Fruit fly (Drosophila melanogaster): ENCODE data around the gene CG4577.

CG4577 gene

dm6 chr2L:1169867-1170415, 35.4 kb downstream of the CG4577 start, which contains the start of the genes CG31922 and Plap (continued):
- TF ChIP-seq CG4318 (GFP tag; optimal IDR thresholded peaks at IDR 0.05) (no peak), achi (GFP tag; optimal IDR thresholded peaks at IDR 0.05) (no peak), CG8319 (GFP tag; optimal IDR thresholded peaks at IDR 0.05) (no peak), Ets96B (tag; optimal IDR thresholded peaks at IDR 0.05) (peak; percentile 58), Smox (GFP tag; optimal IDR thresholded peaks at IDR 0.05) (no peak), spab (GFP tag; optimal IDR thresholded peaks at IDR 0.05) (no peak), Eip93F (GFP tag; optimal IDR thresholded peaks at IDR 0.05) (no peak), cyc (GFP tag; optimal IDR thresholded peaks at IDR 0.05) (peak; percentile 66), CG3032 (tag; optimal IDR thresholded peaks at IDR 0.05) (peak; percentile 67), eg (GFP tag; IDR thresholded peaks at IDR 0.05) (no peak), dac (GFP tag; optimal IDR thresholded peaks at IDR 0.05) (no peak), CG11902 (GFP tag; optimal IDR thresholded peaks at IDR 0.05) (peak; percentile 40), CG32006 (GFP tag; optimal IDR thresholded peaks at IDR 0.05) (no peak)

dm6 chr2L:1172704-1173107, 38.2 kb downstream of the CG4577 start, which contains the start of the genes Charon and CG4887:
Gene Charon (minus strand): TSS chr2L:1172805.
Gene CG4887 (plus strand): TSS chr2L:1173009.
- TF ChIP-seq CG4318 (GFP tag; optimal IDR thresholded peaks at IDR 0.05) (no peak), CG11294 (GFP tag; IDR thresholded peaks at IDR 0.05) (peak; percentile 66; the same call in 1 of the 2 replicates), fkh (GFP tag; optimal IDR thresholded peaks at IDR 0.05) (no peak), dsx (GFP tag; optimal IDR thresholded peaks at IDR 0.05; ENCODE audit: poor library complexity, severe bottlenecking) (no peak), Sox102F (GFP tag; optimal IDR thresholded peaks at IDR 0.05) (no peak), salr (GFP tag; optimal IDR thresholded peaks at IDR 0.05) (peak in 1 of 2 experiments; percentile 29), CG8119 (GFP tag; IDR thresholded peaks at IDR 0.05) (peak; percentile 37; the same call in 2 of the 3 replicates), CG3919 (GFP tag; optimal IDR thresholded peaks at IDR 0.05) (no peak), OdsH (GFP tag; optimal IDR thresholded peaks at IDR 0.05) (no peak), fd85E (GFP tag; optimal IDR thresholded peaks at IDR 0.05) (no peak), fd59A (GFP tag; optimal IDR thresholded peaks at IDR 0.05) (peak; percentile 32), achi (GFP tag; optimal IDR thresholded peaks at IDR 0.05) (peak; percentile 81), lz (GFP tag; optimal IDR thresholded peaks at IDR 0.05) (peak; percentile 87), Smox (GFP tag; optimal IDR thresholded peaks at IDR 0.05) (no peak), CG10669 (GFP tag; optimal IDR thresholded peaks at IDR 0.05) (no peak), CG6854 (GFP tag; optimal IDR thresholded peaks at IDR 0.05) (peak; percentile 31), CG9139 (GFP tag; optimal IDR thresholded peaks at IDR 0.05) (no peak), Sox15 (GFP tag; optimal IDR thresholded peaks at IDR 0.05) (peak; percentile 77), ss (GFP tag; optimal IDR thresholded peaks at IDR 0.05) (no peak), CG6792 (GFP tag; optimal IDR thresholded peaks at IDR 0.05) (peak; percentile 74), Hr39 (GFP tag; optimal IDR thresholded peaks at IDR 0.05) (peak; percentile 89), spab (GFP tag; optimal IDR thresholded peaks at IDR 0.05) (no peak), Eip78C (GFP tag) (no peak), svp (GFP tag) (no peak), CG6808 (GFP tag; optimal IDR thresholded peaks at IDR 0.05) (no peak), CG8319 (GFP tag; optimal IDR thresholded peaks at IDR 0.05) (peak; percentile 64), Hr38 (GFP tag; optimal IDR thresholded peaks at IDR 0.05) (peak; percentile 25), Gug (GFP tag; IDR thresholded peaks at IDR 0.05) (peak; percentile 76), cyc (GFP tag; optimal IDR thresholded peaks at IDR 0.05) (peak; percentile 87), Blimp-1 (GFP tag; optimal IDR thresholded peaks at IDR 0.05) (no peak), Met (GFP tag; optimal IDR thresholded peaks at IDR 0.05) (no peak), CG31627 (GFP tag; optimal IDR thresholded peaks at IDR 0.05) (peak; percentile 92), esn (GFP tag; optimal IDR thresholded peaks at IDR 0.05) (peak; percentile 90), CG6163 (GFP tag; IDR thresholded peaks at IDR 0.05) (peak; percentile 50; the same call in 2 of the 3 replicates), CG34406 (GFP tag; optimal IDR thresholded peaks at IDR 0.05) (no peak), CG8632 (GFP tag; optimal IDR thresholded peaks at IDR 0.05) (no peak), net (GFP tag; optimal IDR thresholded peaks at IDR 0.05) (no peak), CG15336 (GFP tag; IDR thresholded peaks at IDR 0.05) (peak; percentile 41; the same call in 1 of the 2 replicates), CG11762 (GFP tag; optimal IDR thresholded peaks at IDR 0.05; ENCODE audit: insufficient read depth) (peak; percentile 50), CG6276 (GFP tag; optimal IDR thresholded peaks at IDR 0.05) (no peak), Lpt (GFP tag; optimal IDR thresholded peaks at IDR 0.05) (peak; percentile 35), CG3032 (tag; optimal IDR thresholded peaks at IDR 0.05) (peak; percentile 78), Ets96B (tag; optimal IDR thresholded peaks at IDR 0.05) (peak; percentile 58)
